Worm (Caenorhabditis elegans) whole organism, mixed stage, embryonic: ENCODE results near the gene B0361.11.

ENCODE experiments used
- M03D4.4 ChIP-seq: sonication (generic microtip); optimal IDR thresholded peaks from 2 replicates; lab custom pipeline; 2017; ENCODE audit warnings: mild to moderate bottlenecking, missing genetic modification characterization, missing compliant biosample characterization
- bed-3 ChIP-seq: fragments of 200-800 bp; sonication (Bioruptor generic); optimal IDR thresholded peaks from 3 replicates; lab custom pipeline; 2018; ENCODE audit warnings: mild to moderate bottlenecking, missing genetic modification characterization, moderate library complexity, missing compliant biosample characterization
- blmp-1 ChIP-seq: fragments of 150-350 bp; optimal IDR thresholded peaks from 2 replicates; lab custom pipeline; 2014; ENCODE audit warnings: missing biosample characterization, missing genetic modification characterization
- ceh-39 ChIP-seq: fragments of 150-350 bp; optimal IDR thresholded peaks from 2 replicates; lab custom pipeline; 2014; ENCODE audit warnings: missing biosample characterization, missing genetic modification characterization
- ceh-43 ChIP-seq: fragments of 200-800 bp; sonication (Bioruptor generic); optimal IDR thresholded peaks from 2 replicates; lab custom pipeline; 2018; ENCODE audit warnings: mild to moderate bottlenecking, missing genetic modification characterization, moderate library complexity, missing compliant biosample characterization
- ceh-83 ChIP-seq: fragments of 200-800 bp; sonication (Bioruptor generic); optimal IDR thresholded peaks from 2 replicates; lab custom pipeline; 2018; ENCODE audit warnings: mild to moderate bottlenecking, missing genetic modification characterization, missing compliant biosample characterization
- ces-1 ChIP-seq: fragments of 150-350 bp; optimal IDR thresholded peaks from 2 replicates; lab custom pipeline; 2014; ENCODE audit warnings: missing biosample characterization, missing genetic modification reagents, missing genetic modification characterization
- cnd-1 ChIP-seq: fragments of 200-800 bp; sonication (Bioruptor generic); optimal IDR thresholded peaks from 2 replicates; lab custom pipeline; 2018; ENCODE audit warnings: mild to moderate bottlenecking, missing genetic modification characterization, missing compliant biosample characterization
- drap-1 ChIP-seq: fragments of 200-800 bp; sonication (Bioruptor generic); optimal IDR thresholded peaks from 3 replicates; lab custom pipeline; 2018; ENCODE audit warnings: mild to moderate bottlenecking, missing genetic modification characterization, missing compliant biosample characterization
- elt-1 ChIP-seq: sonication (generic microtip); optimal IDR thresholded peaks from 2 replicates; lab custom pipeline; 2017; ENCODE audit warnings: missing genetic modification characterization, mild to moderate bottlenecking, missing compliant biosample characterization, antibody characterized with exemption, moderate library complexity, borderline replicate concordance; ENCODE audit not compliant: insufficient read depth
- elt-3 ChIP-seq: fragments of 150-350 bp; optimal IDR thresholded peaks from 2 replicates; lab custom pipeline; 2014; ENCODE audit warnings: missing biosample characterization, missing genetic modification characterization
- flh-1 ChIP-seq: fragments of 200-800 bp; sonication (Bioruptor generic); optimal IDR thresholded peaks from 2 replicates; lab custom pipeline; 2018; ENCODE audit warnings: mild to moderate bottlenecking, missing genetic modification characterization, moderate library complexity, missing compliant biosample characterization
- ham-2 ChIP-seq: fragments of 200-800 bp; sonication (Bioruptor generic); optimal IDR thresholded peaks from 2 replicates; lab custom pipeline; 2018; ENCODE audit warnings: mild to moderate bottlenecking, missing genetic modification characterization, missing compliant biosample characterization
- hlh-1 ChIP-seq: fragments of 150-350 bp; optimal IDR thresholded peaks from 2 replicates; lab custom pipeline; 2014; ENCODE audit warnings: missing biosample characterization, missing genetic modification reagents, missing genetic modification characterization
- lin-13 ChIP-seq: fragments of 150-350 bp; optimal IDR thresholded peaks from 2 replicates; lab custom pipeline; 2014; ENCODE audit warnings: missing biosample characterization, missing genetic modification characterization
- lin-32 ChIP-seq: fragments of 200-800 bp; sonication (Bioruptor generic); optimal IDR thresholded peaks from 2 replicates; lab custom pipeline; 2018; ENCODE audit warnings: mild to moderate bottlenecking, missing genetic modification characterization, missing compliant biosample characterization
- lsy-2 ChIP-seq: fragments of 150-350 bp; optimal IDR thresholded peaks from 2 replicates; lab custom pipeline; 2014; ENCODE audit warnings: missing biosample characterization, missing genetic modification characterization
- mab-5 ChIP-seq: fragments of 150-350 bp; optimal IDR thresholded peaks from 2 replicates; lab custom pipeline; 2014; ENCODE audit warnings: missing biosample characterization, missing genetic modification characterization
- mep-1 ChIP-seq: fragments of 150-350 bp; optimal IDR thresholded peaks from 2 replicates; lab custom pipeline; 2017; ENCODE audit warnings: missing biosample characterization, missing genetic modification reagents, missing genetic modification characterization, inconsistent platforms
- mls-2 ChIP-seq: sonication (generic microtip); optimal IDR thresholded peaks from 2 replicates; lab custom pipeline; 2016; ENCODE audit warnings: mild to moderate bottlenecking, missing genetic modification characterization, moderate library complexity, missing compliant biosample characterization
- nhr-12 ChIP-seq: fragments of 150-350 bp; optimal IDR thresholded peaks from 2 replicates; lab custom pipeline; 2014; ENCODE audit warnings: missing biosample characterization, missing genetic modification characterization
- nhr-2 ChIP-seq: fragments of 150-350 bp; optimal IDR thresholded peaks from 2 replicates; lab custom pipeline; 2014; ENCODE audit warnings: missing biosample characterization, missing genetic modification characterization
- nhr-237 ChIP-seq: fragments of 150-350 bp; optimal IDR thresholded peaks from 2 replicates; lab custom pipeline; 2014; ENCODE audit warnings: missing biosample characterization, missing genetic modification characterization
- nhr-28 ChIP-seq: fragments of 150-350 bp; optimal IDR thresholded peaks from 2 replicates; lab custom pipeline; 2014; ENCODE audit warnings: missing biosample characterization, missing genetic modification characterization
- nhr-76 ChIP-seq: sonication (generic microtip); optimal IDR thresholded peaks from 2 replicates; lab custom pipeline; 2017; ENCODE audit warnings: missing biosample characterization, missing genetic modification characterization
- pha-4 ChIP-seq: fragments of 150-350 bp; optimal IDR thresholded peaks from 2 replicates; lab custom pipeline; 2018; ENCODE audit warnings: missing biosample characterization, missing genetic modification reagents, missing genetic modification characterization
- sem-2 ChIP-seq: fragments of 200-800 bp; sonication (Bioruptor generic); optimal IDR thresholded peaks from 2 replicates; lab custom pipeline; 2018; ENCODE audit warnings: mild to moderate bottlenecking, missing genetic modification characterization, missing compliant biosample characterization
- snpc-4 ChIP-seq: fragments of 150-350 bp; optimal IDR thresholded peaks from 2 replicates; lab custom pipeline; 2014; ENCODE audit warnings: missing biosample characterization, missing genetic modification characterization
- sptf-1 ChIP-seq: sonication (generic microtip); optimal IDR thresholded peaks from 2 replicates; lab custom pipeline; 2017; ENCODE audit warnings: mild to moderate bottlenecking, missing genetic modification characterization, moderate library complexity, missing compliant biosample characterization
- tbx-8 ChIP-seq: fragments of 200-800 bp; sonication (Bioruptor generic); optimal IDR thresholded peaks from 2 replicates; lab custom pipeline; 2018; ENCODE audit warnings: mild to moderate bottlenecking, missing genetic modification characterization, moderate library complexity, missing compliant biosample characterization
- unc-120 ChIP-seq: sonication (generic microtip); optimal IDR thresholded peaks from 2 replicates; lab custom pipeline; 2017; ENCODE audit warnings: missing genetic modification characterization, missing compliant biosample characterization; ENCODE audit not compliant: poor library complexity, severe bottlenecking
- unc-39 ChIP-seq: fragments of 150-350 bp; optimal IDR thresholded peaks from 2 replicates; lab custom pipeline; 2014; ENCODE audit warnings: missing biosample characterization, missing genetic modification characterization
- unc-62 ChIP-seq: fragments of 150-350 bp; optimal IDR thresholded peaks from 2 replicates; lab custom pipeline; 2014; ENCODE audit warnings: missing biosample characterization, missing genetic modification reagents, missing genetic modification characterization
- zip-8 ChIP-seq: fragments of 150-350 bp; optimal IDR thresholded peaks from 2 replicates; lab custom pipeline; 2014; ENCODE audit warnings: missing biosample characterization, missing genetic modification characterization
- ztf-11 ChIP-seq: fragments of 150-350 bp; optimal IDR thresholded peaks from 2 replicates; lab custom pipeline; 2014; ENCODE audit warnings: missing biosample characterization, missing genetic modification characterization

B0361.11 gene

DNA sequence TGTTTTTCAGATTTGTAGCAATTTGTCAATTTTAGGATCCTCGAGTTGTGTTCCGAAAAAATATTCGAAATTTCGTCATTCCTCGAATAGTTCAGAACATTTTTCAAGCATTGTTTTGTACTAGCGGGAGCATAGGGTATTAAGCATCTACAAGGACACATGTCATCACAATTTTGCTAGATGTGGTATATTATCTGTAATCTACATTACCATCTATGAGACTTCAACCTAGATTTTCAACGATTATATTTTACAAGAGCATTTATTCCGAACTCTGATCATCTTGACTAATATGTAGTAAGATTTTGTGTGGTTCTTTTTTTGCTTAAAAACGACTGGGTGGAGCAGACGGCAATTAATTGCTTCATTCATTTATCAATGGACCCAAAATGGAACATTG is 14.4 kb upstream of the B0361.11 start:
- TF ChIP-seq nhr-28 (tag; lab: Kevin White, UChicago) (no peak), unc-120 (no peak), ceh-39 (no peak), blmp-1 (tag; lab: Kevin White, UChicago) (no peak)
- TF ChIP-seq, all 35 proteins: peak for 0

DNA sequence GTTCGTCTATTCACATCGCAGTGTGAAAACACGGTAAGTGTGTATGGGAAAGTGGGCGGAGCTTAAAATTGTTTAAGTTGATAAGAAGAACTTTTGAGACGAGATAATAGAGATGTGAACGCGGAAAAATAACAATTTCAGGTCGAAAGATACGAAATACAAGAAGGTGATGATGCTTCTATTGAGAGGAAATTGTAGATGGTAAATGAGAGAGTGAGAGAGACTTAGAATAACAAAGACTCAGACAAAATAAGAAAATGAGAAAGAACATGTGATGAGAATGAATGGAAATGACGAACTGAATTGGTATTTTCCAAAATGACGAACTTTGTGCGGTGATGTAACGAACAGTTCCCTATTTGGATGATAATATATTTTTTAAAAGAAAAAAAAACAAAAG is 6.3 kb upstream of the B0361.11 start:
- no peak for TF ChIP-seq snpc-4 (tag; lab: Kevin White, UChicago)

DNA sequence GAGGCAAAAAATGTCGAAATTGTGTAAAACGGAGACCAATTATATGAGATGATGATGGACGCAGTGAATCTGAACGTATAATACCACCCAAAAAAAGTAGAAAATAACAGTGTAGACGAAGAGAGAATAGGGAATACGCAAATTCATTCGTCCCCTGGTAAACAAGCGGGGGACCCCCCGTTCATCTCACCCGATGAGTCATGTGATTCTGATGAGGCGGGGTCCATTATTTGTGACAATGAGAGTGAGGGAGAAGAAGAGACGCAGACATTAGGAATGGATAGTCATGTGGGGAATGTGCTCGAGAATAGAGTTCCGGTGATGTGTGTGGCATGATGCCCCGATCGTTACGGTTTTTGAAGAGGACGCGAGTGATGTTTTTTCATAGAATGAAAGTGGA is 5.3 kb upstream of the B0361.11 start:
- peak; percentile 11 for TF ChIP-seq cnd-1 (tag; lab: Kevin White, UChicago)
- no peak for TF ChIP-seq elt-3 (tag; lab: Kevin White, UChicago)
- TF ChIP-seq mep-1 (tag; lab: Kevin White, UChicago) = peak; percentile 33
- peak; percentile 34 for TF ChIP-seq ces-1 (GFP tag; lab: Kevin White, UChicago)
- TF ChIP-seq ham-2 (GFP tag; lab: Kevin White, UChicago) = no peak
- no peak for TF ChIP-seq bed-3 (GFP tag; lab: Kevin White, UChicago)
- peak; percentile 9 for TF ChIP-seq pha-4
- TF ChIP-seq mab-5 (tag; lab: Kevin White, UChicago) = no peak
- TF ChIP-seq nhr-28 (tag; lab: Kevin White, UChicago) = no peak
- TF ChIP-seq unc-62 (GFP tag; lab: Kevin White, UChicago) = no peak
- no peak for TF ChIP-seq lin-32 (GFP tag; lab: Kevin White, UChicago)
- TF ChIP-seq hlh-1 = no peak
- no peak for TF ChIP-seq drap-1 (GFP tag; lab: Kevin White, UChicago)
- peak; percentile 64 for TF ChIP-seq M03D4.4 (tag; lab: Kevin White, UChicago)
- TF ChIP-seq nhr-76 = no peak
- no peak for TF ChIP-seq blmp-1 (tag; lab: Kevin White, UChicago)
- TF ChIP-seq lin-13 (tag; lab: Kevin White, UChicago) = peak; percentile 36
- no peak for TF ChIP-seq nhr-2 (tag; lab: Kevin White, UChicago)
- TF ChIP-seq zip-8 (tag; lab: Kevin White, UChicago) = no peak
- TF ChIP-seq ceh-83 (GFP tag; lab: Kevin White, UChicago) = peak; percentile 6
- no peak for TF ChIP-seq nhr-237 (tag; lab: Kevin White, UChicago)
- no peak for TF ChIP-seq nhr-12 (tag; lab: Kevin White, UChicago)
- no peak for TF ChIP-seq unc-39 (tag; lab: Kevin White, UChicago)
- no peak for TF ChIP-seq sem-2
- TF ChIP-seq ztf-11 = no peak
- peak; percentile 46 for TF ChIP-seq unc-120
- TF ChIP-seq sptf-1 (tag; lab: Kevin White, UChicago) = peak; percentile 37
- TF ChIP-seq flh-1 = no peak
- TF ChIP-seq ceh-39 = no peak
- peak; percentile 16 for TF ChIP-seq lsy-2 (tag; lab: Kevin White, UChicago)
- TF ChIP-seq snpc-4 (tag; lab: Kevin White, UChicago) = no peak
- TF ChIP-seq tbx-8 (GFP tag; lab: Kevin White, UChicago) = no peak
- TF ChIP-seq elt-1 (tag; lab: Kevin White, UChicago) = no peak
- TF ChIP-seq mls-2 (tag; lab: Kevin White, UChicago) = peak; percentile 75
- peak; percentile 64 for TF ChIP-seq ceh-43 (GFP tag; lab: Kevin White, UChicago)

- TF ChIP-seq nhr-2 (tag; lab: Kevin White, UChicago) (no peak), blmp-1 (tag; lab: Kevin White, UChicago) (no peak), sem-2 (no peak), zip-8 (tag; lab: Kevin White, UChicago) (no peak), drap-1 (GFP tag; lab: Kevin White, UChicago) (no peak), ceh-39 (no peak), unc-39 (tag; lab: Kevin White, UChicago) (no peak), snpc-4 (tag; lab: Kevin White, UChicago) (no peak), mls-2 (tag; lab: Kevin White, UChicago) (no peak), tbx-8 (GFP tag; lab: Kevin White, UChicago) (no peak), nhr-76 (no peak), mab-5 (tag; lab: Kevin White, UChicago) (no peak)
Observed at ce11 chrIII:7272828-7273227, 4.6 kb upstream of the B0361.11 start.
